Fruit fly (Drosophila melanogaster): ENCODE measurements around the gene nod.

The nod gene

dm6 chrX:11600795-11601358, 20.3 kb downstream of the nod start:
- TF ChIP-seq Eip93F (GFP tag; optimal IDR thresholded peaks at IDR 0.05) (no peak), Smox (GFP tag; optimal IDR thresholded peaks at IDR 0.05) (no peak), topi (GFP tag; optimal IDR thresholded peaks at IDR 0.05) (peak; percentile 62), achi (GFP tag; optimal IDR thresholded peaks at IDR 0.05) (peak; percentile 32), CG3032 (tag; optimal IDR thresholded peaks at IDR 0.05) (peak; percentile 5), CG6854 (GFP tag; optimal IDR thresholded peaks at IDR 0.05) (no peak), svp (GFP tag) (peak; percentile 90), dsx (GFP tag; optimal IDR thresholded peaks at IDR 0.05; ENCODE audit: poor library complexity, severe bottlenecking) (no peak), fd59A (GFP tag; optimal IDR thresholded peaks at IDR 0.05) (no peak), cyc (GFP tag; optimal IDR thresholded peaks at IDR 0.05) (peak; percentile 52), Hr4 (GFP tag; optimal IDR thresholded peaks at IDR 0.05) (peak; percentile 33), CG6792 (GFP tag; optimal IDR thresholded peaks at IDR 0.05) (peak; percentile 31), Hr38 (GFP tag; optimal IDR thresholded peaks at IDR 0.05) (no peak), CG10631 (GFP tag; optimal IDR thresholded peaks at IDR 0.05) (peak; percentile 52), CG8319 (GFP tag; optimal IDR thresholded peaks at IDR 0.05) (peak; percentile 6), CG32006 (GFP tag; optimal IDR thresholded peaks at IDR 0.05) (no peak), Sox102F (GFP tag; optimal IDR thresholded peaks at IDR 0.05) (no peak), CG9139 (GFP tag; optimal IDR thresholded peaks at IDR 0.05) (peak; percentile 3), vri (GFP tag; optimal IDR thresholded peaks at IDR 0.05) (no peak), fd85E (GFP tag; optimal IDR thresholded peaks at IDR 0.05) (no peak), CG8632 (GFP tag; optimal IDR thresholded peaks at IDR 0.05) (peak; percentile 40), CG7368 (GFP tag; optimal IDR thresholded peaks at IDR 0.05) (peak; percentile 28), Ets21C (GFP tag; optimal IDR thresholded peaks at IDR 0.05) (peak; percentile 22), Ets96B (tag; optimal IDR thresholded peaks at IDR 0.05) (peak; percentile 18), Sox14 (GFP tag; optimal IDR thresholded peaks at IDR 0.05) (peak; percentile 60), CG34406 (GFP tag; optimal IDR thresholded peaks at IDR 0.05) (peak; percentile 56), salr (GFP tag; optimal IDR thresholded peaks at IDR 0.05) (no peak), CG6276 (GFP tag; optimal IDR thresholded peaks at IDR 0.05) (no peak), Gug (GFP tag; IDR thresholded peaks at IDR 0.05) (no peak), CG11762 (GFP tag; optimal IDR thresholded peaks at IDR 0.05; ENCODE audit: insufficient read depth) (peak; percentile 32), CG1621 (tag; optimal IDR thresholded peaks at IDR 0.05) (no peak), ss (GFP tag; optimal IDR thresholded peaks at IDR 0.05) (peak in 1 of 2 experiments; percentile 47), fkh (GFP tag; optimal IDR thresholded peaks at IDR 0.05) (no peak), CG31627 (GFP tag; optimal IDR thresholded peaks at IDR 0.05) (peak; percentile 30), eg (GFP tag; IDR thresholded peaks at IDR 0.05) (peak; percentile 51; the same call in 2 of the 3 replicates), Hr39 (GFP tag; optimal IDR thresholded peaks at IDR 0.05) (peak; percentile 52), Blimp-1 (GFP tag; optimal IDR thresholded peaks at IDR 0.05) (peak; percentile 39), pdm3 (GFP tag; optimal IDR thresholded peaks at IDR 0.05) (no peak), CG15336 (GFP tag; IDR thresholded peaks at IDR 0.05) (no peak), OdsH (GFP tag; optimal IDR thresholded peaks at IDR 0.05) (no peak), CG6163 (GFP tag; IDR thresholded peaks at IDR 0.05) (0 out of 3 replicates have a peak, but pooled peaks have one; percentile 13), CG8119 (GFP tag; IDR thresholded peaks at IDR 0.05) (no peak), CG11902 (GFP tag; optimal IDR thresholded peaks at IDR 0.05) (peak; percentile 7), CG10669 (GFP tag; optimal IDR thresholded peaks at IDR 0.05) (no peak), CG11294 (GFP tag; IDR thresholded peaks at IDR 0.05) (no peak), dac (GFP tag; optimal IDR thresholded peaks at IDR 0.05) (no peak), Eip78C (GFP tag) (peak; percentile 91), Eip75B (GFP tag; optimal IDR thresholded peaks at IDR 0.05) (no peak), esn (GFP tag; optimal IDR thresholded peaks at IDR 0.05) (peak; percentile 70), CG3919 (GFP tag; optimal IDR thresholded peaks at IDR 0.05) (no peak), lz (GFP tag; optimal IDR thresholded peaks at IDR 0.05) (peak; percentile 56), acj6 (GFP tag; optimal IDR thresholded peaks at IDR 0.05) (peak; percentile 25)

Measured in whole organism, prepupa.